Fruit fly (Drosophila melanogaster): ENCODE data around the gene CG3088.

- no peak for TF ChIP-seq Dll (optimal IDR thresholded peaks at IDR 0.05)
- TF ChIP-seq pan (optimal IDR thresholded peaks at IDR 0.05): no peak
- TF ChIP-seq EcR (GFP tag; optimal IDR thresholded peaks at IDR 0.05): no peak
- TF ChIP-seq CG8478 (optimal IDR thresholded peaks at IDR 0.05): no peak
- no peak for TF ChIP-seq psq (optimal IDR thresholded peaks at IDR 0.05)
- TF ChIP-seq usp (GFP tag; optimal IDR thresholded peaks at IDR 0.05): no peak
These were observed 48.8 kb downstream of the CG3088 start for dm6 chr3L:9552190-9552809.

Data from whole organism.